Worm (Caenorhabditis elegans) whole organism, L4/young adult: ENCODE data around the gene dpf-2.

Experiments
- dao-5 ChIP-seq: sonication (generic microtip); optimal IDR thresholded peaks from 2 replicates; lab custom pipeline; 2016; ENCODE audit warnings: missing genotype, missing genetic modification characterization, moderate library complexity, missing compliant biosample characterization
- him-1 ChIP-seq: sonication (generic microtip); optimal IDR thresholded peaks from 2 replicates; lab custom pipeline; 2016; ENCODE audit warnings: missing genotype, missing genetic modification reagents, missing genetic modification characterization, missing compliant biosample characterization

DNA sequence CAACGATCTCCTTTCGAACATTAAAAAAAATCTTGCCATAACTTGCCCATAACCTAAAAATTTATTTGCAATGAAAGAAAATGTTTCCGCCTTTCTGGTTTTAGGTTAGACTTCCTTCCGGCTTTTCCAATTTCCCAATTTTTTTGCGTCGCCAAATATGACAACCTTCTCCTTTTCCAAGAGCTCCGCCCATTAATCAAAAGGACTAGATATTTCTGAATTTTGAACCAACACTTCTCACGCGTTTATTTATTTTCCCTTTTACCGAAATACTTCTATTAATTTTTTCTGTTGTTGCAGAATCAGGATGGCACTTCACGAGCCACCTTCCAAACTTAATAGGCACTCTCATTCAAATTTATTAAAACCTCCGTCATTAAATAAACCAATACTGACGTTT lies 14.0 kb downstream of the dpf-2 start, which contains the start of gene egrh-1:
- TF ChIP-seq him-1 (tag; lab: Kevin White, UChicago) (no peak), dao-5 (tag; lab: Kevin White, UChicago) (no peak)
